Worm (Caenorhabditis elegans): Measurements from ENCODE around the gene dgn-2.

ce11 chrX:1322997-1323396, 44.3 kb downstream of the dgn-2 start:
- TF ChIP-seq unc-62 (GFP tag; optimal IDR thresholded peaks at IDR 0.05) (no peak), fos-1 (tag; optimal IDR thresholded peaks at IDR 0.05) (peak; percentile 79), lsy-2 (tag; optimal IDR thresholded peaks at IDR 0.05) (peak; percentile 74 to 84), ztf-1 (GFP tag; conservative IDR thresholded peaks at IDR 0.05) (no peak), zag-1 (tag; optimal IDR thresholded peaks at IDR 0.05) (peak; percentile 83)
